Fruit fly (Drosophila melanogaster) S2 (cell line): ENCODE data around the gene CG15395.

Experiments used
- CG8478 ChIP-seq: fragments of >200 bp; optimal IDR thresholded peaks from 2 replicates; lab custom pipeline; 2018
- CTCF ChIP-seq, 2 experiments: fragments of >200 bp; optimal IDR thresholded peaks; 2 replicates each; lab custom pipeline; 2018

CG15395 gene

dm6 chr2L:2609694-2610093 lies at the start of gene CG15395:
Gene CG15395 (plus strand): TSS chr2L:2609994.
- TF ChIP-seq CTCF (optimal IDR thresholded peaks at IDR 0.05; lab: Kevin White, UChicago) (no peak), CG8478 (lab: Kevin White, UChicago) (no peak)

- TF ChIP-seq CTCF (optimal IDR thresholded peaks at IDR 0.05; lab: Kevin White, UChicago), result no peak
- TF ChIP-seq CG8478 (lab: Kevin White, UChicago), result no peak
Measured at dm6 chr2L:2564758-2565157, 45.0 kb upstream of the CG15395 start, which contains the start of gene Cyp309a1. Gene Cyp309a1 (minus strand): TSS chr2L:2564830.

dm6 chr2L:2572937-2573336 lies 36.9 kb upstream of the CG15395 start, which contains the start of gene Cyp309a2:
Gene Cyp309a2 (minus strand): TSS chr2L:2573037.
- TF ChIP-seq CG8478 (lab: Kevin White, UChicago), result no peak
- TF ChIP-seq CTCF (optimal IDR thresholded peaks at IDR 0.05; lab: Kevin White, UChicago), result no peak

dm6 chr2L:2574717-2575273 lies 35.0 kb upstream of the CG15395 start, which contains the start of the genes Rad1 and Sws1:
Gene Rad1 (minus strand): TSS chr2L:2575052.
Gene Sws1 (minus strand): TSS chr2L:2575052.
- TF ChIP-seq CG8478 (lab: Kevin White, UChicago) (no peak), CTCF (optimal IDR thresholded peaks at IDR 0.05; lab: Kevin White, UChicago) (no peak)

dm6 chr2L:2576565-2577360 lies 33.0 kb upstream of the CG15395 start, which contains the start of gene insv:
Gene insv (minus strand): TSS chr2L:2576997.
- TF ChIP-seq CG8478 (lab: Kevin White, UChicago) (no peak), CTCF (optimal IDR thresholded peaks at IDR 0.05; lab: Kevin White, UChicago) (no peak)

dm6 chr2L:2577361-2577737 lies 32.4 kb upstream of the CG15395 start, which contains the start of gene Elba2:
Gene Elba2 (plus strand): TSS chr2L:2577687.
- TF ChIP-seq CG8478 (lab: Kevin White, UChicago) (no peak), CTCF (optimal IDR thresholded peaks at IDR 0.05; lab: Kevin White, UChicago) (no peak)

dm6 chr2L:2579669-2580351 lies 30.0 kb upstream of the CG15395 start, which contains the start of the genes ND-B17.2 and Arpc5:
Gene ND-B17.2 (minus strand): TSS chr2L:2580172.
Gene Arpc5 (plus strand): TSS chr2L:2580292.
- TF ChIP-seq CG8478 (lab: Kevin White, UChicago) (no peak), CTCF (optimal IDR thresholded peaks at IDR 0.05; lab: Kevin White, UChicago) (no peak)

dm6 chr2L:2584461-2585056 lies 25.2 kb upstream of the CG15395 start:
- TF ChIP-seq CG8478 (lab: Kevin White, UChicago) (no peak), CTCF (optimal IDR thresholded peaks at IDR 0.05; lab: Kevin White, UChicago) (no peak)

dm6 chr2L:2585285-2585684 lies 24.5 kb upstream of the CG15395 start, which contains the start of gene Drp1:
Gene Drp1 (minus strand): TSS chr2L:2585430.
- TF ChIP-seq CTCF (optimal IDR thresholded peaks at IDR 0.05; lab: Kevin White, UChicago) (peak; percentile 85 to 86), CG8478 (lab: Kevin White, UChicago) (no peak)

- TF ChIP-seq CTCF (optimal IDR thresholded peaks at IDR 0.05; lab: Kevin White, UChicago) (no peak), CG8478 (lab: Kevin White, UChicago) (no peak)
Measured at dm6 chr2L:2591569-2591968, 18.2 kb upstream of the CG15395 start, which contains the start of gene CG15394. Gene CG15394 (plus strand): TSS chr2L:2591869.

- TF ChIP-seq CTCF (optimal IDR thresholded peaks at IDR 0.05; lab: Kevin White, UChicago) (no peak), CG8478 (lab: Kevin White, UChicago) (no peak)
Measured at dm6 chr2L:2606725-2607124, 3.1 kb upstream of the CG15395 start.

dm6 chr2L:2619887-2620286 lies 10.1 kb downstream of the CG15395 start, which contains the start of gene CG43403:
Gene CG43403 (plus strand): TSS chr2L:2620187.
- no peak for TF ChIP-seq CTCF (optimal IDR thresholded peaks at IDR 0.05; lab: Kevin White, UChicago)
- no peak for TF ChIP-seq CG8478 (lab: Kevin White, UChicago)

- TF ChIP-seq CTCF (optimal IDR thresholded peaks at IDR 0.05; lab: Kevin White, UChicago), result no peak
- TF ChIP-seq CG8478 (lab: Kevin White, UChicago), result no peak
Measured at dm6 chr2L:2623947-2624346, 14.2 kb downstream of the CG15395 start.

- TF ChIP-seq CTCF (optimal IDR thresholded peaks at IDR 0.05; lab: Kevin White, UChicago), result no peak
- no peak for TF ChIP-seq CG8478 (lab: Kevin White, UChicago)
Measured at dm6 chr2L:2627507-2627906, 17.7 kb downstream of the CG15395 start.
